Fruit fly (Drosophila melanogaster) whole organism, embryonic: ENCODE data around the gene Cyp313a4.

ENCODE experiments used
- Asciz ChIP-seq: fragments of 200-800 bp; sonication (Bioruptor generic); optimal IDR thresholded peaks from 2 replicates; lab custom pipeline; 2017; ENCODE audit warnings: missing biosample characterization, mild to moderate bottlenecking, missing genetic modification characterization, missing genetic modification reagents
- CG18619 ChIP-seq: fragments of 200-800 bp; sonication (Bioruptor generic); optimal IDR thresholded peaks from 3 replicates; lab custom pipeline; 2017; ENCODE audit warnings: missing biosample characterization, mild to moderate bottlenecking, missing genetic modification characterization
- CG32772 ChIP-seq: fragments of 200-800 bp; sonication (Bioruptor generic); IDR thresholded peaks from 2 replicates; pipeline ENCODE4 v1.3.6; 2022; ENCODE audit warnings: missing biosample characterization, missing genetic modification characterization
- Chrac-16 ChIP-seq: fragments of 200-800 bp; sonication (Bioruptor generic); optimal IDR thresholded peaks from 3 replicates; lab custom pipeline; 2016; ENCODE audit warnings: missing biosample characterization, missing genetic modification characterization
- PHDP ChIP-seq: fragments of 200-800 bp; sonication (Bioruptor generic); optimal IDR thresholded peaks from 3 replicates; lab custom pipeline; 2018; ENCODE audit warnings: missing biosample characterization, mild to moderate bottlenecking, missing genetic modification characterization, moderate library complexity
- slp2 ChIP-seq: fragments of 200-800 bp; sonication (Bioruptor generic); optimal IDR thresholded peaks from 2 replicates; lab custom pipeline; 2016; ENCODE audit warnings: missing biosample characterization, missing genetic modification characterization

DNA sequence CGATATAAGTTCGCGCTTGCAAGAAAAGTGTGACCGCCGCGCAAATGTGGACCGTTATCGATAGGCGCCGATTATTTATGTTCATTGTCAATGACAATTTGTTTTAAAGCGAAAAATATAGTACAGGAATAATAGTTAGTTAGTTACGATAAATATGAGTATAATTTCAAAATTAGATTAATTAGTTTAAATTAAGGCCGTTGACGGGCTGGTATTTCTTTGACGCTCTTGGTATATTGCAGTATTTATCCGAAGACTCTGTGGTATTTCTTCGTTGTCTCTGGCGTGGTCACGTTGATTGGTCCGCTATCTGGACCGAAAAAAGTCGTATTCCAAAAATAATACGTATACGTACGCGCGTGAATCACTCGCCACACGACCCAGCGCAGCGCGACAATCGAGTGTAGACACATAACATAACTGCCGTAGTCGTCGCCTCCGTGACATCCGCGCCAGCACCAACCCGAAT lies 16.4 kb upstream of the Cyp313a4 start:
- no peak for TF ChIP-seq Asciz
- TF ChIP-seq slp2, result no peak
- TF ChIP-seq CG32772 (GFP tag; lab: Robert Waterston, UW), result no peak
- TF ChIP-seq PHDP (tag; lab: Kevin White, UChicago), result peak; percentile 27
- TF ChIP-seq Chrac-16 (GFP tag; lab: Kevin White, UChicago), result no peak
- TF ChIP-seq CG18619, result no peak
